Fruit fly (Drosophila melanogaster): ENCODE results near the gene dpr17.
A peak's percentile ranks its signal among the peaks of the same experiment; 100 is the strongest.

dpr17 gene

dm6 chr3R:12121161-12121560 lies 26.5 kb downstream of the dpr17 start (continued):
- peak; percentile 86 for TF ChIP-seq HLHmδ (GFP tag; optimal IDR thresholded peaks at IDR 0.05)
- TF ChIP-seq CG11085 (GFP tag; IDR thresholded peaks at IDR 0.05): peak; percentile 98
- peak; percentile 51 for TF ChIP-seq CG17186 (GFP tag; optimal IDR thresholded peaks at IDR 0.05)
- peak; percentile 79 for TF ChIP-seq CG10321 (GFP tag; IDR thresholded peaks at IDR 0.05)
- no peak for TF ChIP-seq nerfin-1 (tag; optimal IDR thresholded peaks at IDR 0.05)
- peak; percentile 73 for TF ChIP-seq CG13894 (tag; optimal IDR thresholded peaks at IDR 0.05)
- TF ChIP-seq jing (GFP tag; optimal IDR thresholded peaks at IDR 0.05): peak; percentile 83
- TF ChIP-seq fd96Cb (tag; optimal IDR thresholded peaks at IDR 0.05): peak; percentile 75
- TF ChIP-seq sob (GFP tag; IDR thresholded peaks at IDR 0.05): peak; percentile 98
- peak; percentile 77 for TF ChIP-seq lilli (GFP tag; optimal IDR thresholded peaks at IDR 0.05)
- TF ChIP-seq Mad (GFP tag; optimal IDR thresholded peaks at IDR 0.05): peak; percentile 86
- TF ChIP-seq CG5953 (GFP tag; IDR thresholded peaks at IDR 0.05): peak; percentile 95
- TF ChIP-seq dpn (GFP tag; optimal IDR thresholded peaks at IDR 0.05): peak; percentile 83 to 94
- TF ChIP-seq oc (tag; optimal IDR thresholded peaks at IDR 0.05): peak; percentile 61
- no peak for TF ChIP-seq Dip2 (GFP tag; IDR thresholded peaks at IDR 0.05)
- peak; percentile 83 for TF ChIP-seq PHDP (tag; optimal IDR thresholded peaks at IDR 0.05)
- peak; percentile 70 for TF ChIP-seq Six4 (GFP tag; optimal IDR thresholded peaks at IDR 0.05)
- peak; percentile 58; the same call in 1 of the 2 replicates for TF ChIP-seq crol (GFP tag; IDR thresholded peaks at IDR 0.05)
- TF ChIP-seq CG31441 (GFP tag; IDR thresholded peaks at IDR 0.05): peak; percentile 77
- peak; percentile 79 for TF ChIP-seq CG12155 (GFP tag; optimal IDR thresholded peaks at IDR 0.05)
- peak; percentile 90 for TF ChIP-seq ro (GFP tag; IDR thresholded peaks at IDR 0.05)
- TF ChIP-seq so (GFP tag; IDR thresholded peaks at IDR 0.05): peak; percentile 80
- peak; percentile 59 for TF ChIP-seq CG6683 (GFP tag; optimal IDR thresholded peaks at IDR 0.05)
- TF ChIP-seq CG1024 (GFP tag; IDR thresholded peaks at IDR 0.05): peak; percentile 92
- TF ChIP-seq hb (GFP tag; IDR thresholded peaks at IDR 0.05; ENCODE audit: partially characterized antibody): peak; percentile 66; the same call in 2 of the 3 replicates
- peak; percentile 83 for TF ChIP-seq CG9727 (GFP tag; optimal IDR thresholded peaks at IDR 0.05)
- TF ChIP-seq Lpt (GFP tag; optimal IDR thresholded peaks at IDR 0.05): no peak
- peak; percentile 89 for TF ChIP-seq Oaz (GFP tag; IDR thresholded peaks at IDR 0.05)
- TF ChIP-seq corto (GFP tag; optimal IDR thresholded peaks at IDR 0.05): no peak
- TF ChIP-seq bowl (GFP tag; IDR thresholded peaks at IDR 0.05): peak; percentile 76
- no peak for TF ChIP-seq Scr (GFP tag; IDR thresholded peaks at IDR 0.05; ENCODE audit: partially characterized antibody)
- TF ChIP-seq CG10979 (tag; optimal IDR thresholded peaks at IDR 0.05): no peak
- TF ChIP-seq H2.0 (GFP tag; IDR thresholded peaks at IDR 0.05): peak; percentile 94
- peak; percentile 83 for TF ChIP-seq nmo (GFP tag; optimal IDR thresholded peaks at IDR 0.05)
- TF ChIP-seq stc (GFP tag; IDR thresholded peaks at IDR 0.05): peak; percentile 86
- no peak for TF ChIP-seq pan (optimal IDR thresholded peaks at IDR 0.05)
- TF ChIP-seq pan (GFP tag; optimal IDR thresholded peaks at IDR 0.05 in 1 of 2, IDR thresholded peaks at IDR 0.05 in 1 of 2): peak in 1 of 2 experiments; percentile 93
- peak; percentile 91 for TF ChIP-seq Mrtf (GFP tag; IDR thresholded peaks at IDR 0.05)
- peak; percentile 90 for TF ChIP-seq CG14014 (GFP tag; IDR thresholded peaks at IDR 0.05)
- TF ChIP-seq CkIIα-i1 (GFP tag; IDR thresholded peaks at IDR 0.05): peak; percentile 85
- peak; percentile 90 for TF ChIP-seq lab (GFP tag; optimal IDR thresholded peaks at IDR 0.05)
- TF ChIP-seq luna (GFP tag; optimal IDR thresholded peaks at IDR 0.05): peak; percentile 91
- TF ChIP-seq dmrt99B (tag; optimal IDR thresholded peaks at IDR 0.05): peak; percentile 60
- TF ChIP-seq YL-1 (GFP tag; optimal IDR thresholded peaks at IDR 0.05): peak; percentile 61
- TF ChIP-seq CG8089 (GFP tag; optimal IDR thresholded peaks at IDR 0.05): peak; percentile 93
- peak; percentile 90 for TF ChIP-seq CG17612 (GFP tag; IDR thresholded peaks at IDR 0.05)
- TF ChIP-seq B-H1 (GFP tag; IDR thresholded peaks at IDR 0.05): peak; percentile 87
- no peak for TF ChIP-seq Trl (optimal IDR thresholded peaks at IDR 0.05)
- TF ChIP-seq Trl (GFP tag; optimal IDR thresholded peaks at IDR 0.05): peak; percentile 97
- TF ChIP-seq gcm2 (GFP tag; optimal IDR thresholded peaks at IDR 0.05): peak; percentile 46
- peak; percentile 90 for TF ChIP-seq Mes4 (GFP tag; optimal IDR thresholded peaks at IDR 0.05)
- TF ChIP-seq Atf-2 (GFP tag; optimal IDR thresholded peaks at IDR 0.05): peak; percentile 89

Measured in whole organism, embryonic.